Fruit fly (Drosophila melanogaster) whole organism, prepupa: ENCODE measurements around the gene RhoGAP19D.

ENCODE experiments used
- CG32006 ChIP-seq: fragments of 200-800 bp; sonication (Bioruptor generic); optimal IDR thresholded peaks from 3 replicates; lab custom pipeline; 2017; ENCODE audit warnings: missing biosample characterization, mild to moderate bottlenecking, missing genetic modification characterization
- CG8319 ChIP-seq: fragments of 200-800 bp; sonication (Bioruptor generic); optimal IDR thresholded peaks from 3 replicates; lab custom pipeline; 2016; ENCODE audit warnings: missing biosample characterization, missing genetic modification characterization
- acj6 ChIP-seq: fragments of 200-800 bp; sonication (Bioruptor generic); optimal IDR thresholded peaks from 3 replicates; lab custom pipeline; 2016; ENCODE audit warnings: missing biosample characterization, missing genetic modification characterization
- esn ChIP-seq: fragments of 200-800 bp; sonication (Bioruptor generic); optimal IDR thresholded peaks from 2 replicates; lab custom pipeline; 2016; ENCODE audit warnings: missing biosample characterization, mild to moderate bottlenecking, missing genetic modification characterization, moderate library complexity

dm6 chrX:20467155-20467554, 43.3 kb downstream of the RhoGAP19D start, which contains the start of gene GstT3:
- no peak for TF ChIP-seq CG32006
- no peak for TF ChIP-seq esn (GFP tag; lab: Kevin White, UChicago)
- no peak for TF ChIP-seq acj6
- TF ChIP-seq CG8319 (GFP tag; lab: Kevin White, UChicago): no peak
